Worm (Caenorhabditis elegans): ENCODE results near the gene Y42H9AR.5.
A peak's percentile ranks its signal among the peaks of the same experiment; 100 is the strongest.

Gene Y42H9AR.5

ce11 chrIV:8102231-8102630, at the start of gene Y42H9AR.5:
Gene Y42H9AR.5, plus strand, starts transcription at chrIV:8102531.
- no peak for TF ChIP-seq med-1 (GFP tag; optimal IDR thresholded peaks at IDR 0.05; ENCODE audit: insufficient read depth)
- TF ChIP-seq ztf-23 (GFP tag; IDR thresholded peaks at IDR 0.05) = no peak
- no peak for TF ChIP-seq cog-1 (tag; optimal IDR thresholded peaks at IDR 0.05)
- no peak for TF ChIP-seq flt-1 (GFP tag; IDR thresholded peaks at IDR 0.05)
- TF ChIP-seq ref-1 (GFP tag; conservative IDR thresholded peaks at IDR 0.05) = no peak
- TF ChIP-seq ztf-29 (GFP tag; IDR thresholded peaks at IDR 0.05) = no peak

DNA sequence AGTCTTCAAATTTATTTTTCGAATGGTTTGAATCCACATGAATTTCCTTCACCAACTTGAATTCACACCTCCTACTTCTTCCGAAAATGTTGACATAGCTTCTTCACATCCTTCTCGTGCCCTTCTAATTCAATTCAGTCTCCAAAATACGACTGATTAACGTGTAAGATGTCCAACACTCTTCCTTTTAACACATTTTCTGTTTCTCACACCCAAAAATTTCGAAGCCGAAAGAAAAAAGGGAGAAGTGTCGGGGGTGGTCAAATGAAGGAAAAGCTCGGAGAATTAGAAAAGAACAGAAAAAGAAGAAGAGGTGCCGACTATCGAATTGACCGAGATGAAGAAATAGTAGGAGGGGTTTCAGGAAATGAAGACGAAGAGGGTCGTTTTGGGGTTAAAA, 49.6 kb upstream of the Y42H9AR.5 start:
- TF ChIP-seq ztf-29 (GFP tag; IDR thresholded peaks at IDR 0.05) (no peak), med-1 (GFP tag; optimal IDR thresholded peaks at IDR 0.05; ENCODE audit: insufficient read depth) (no peak), T22C8.4 (GFP tag; IDR thresholded peaks at IDR 0.05) (no peak), tab-1 (GFP tag; IDR thresholded peaks at IDR 0.05) (no peak), ztf-23 (GFP tag; IDR thresholded peaks at IDR 0.05) (no peak), klf-2 (GFP tag; conservative IDR thresholded peaks at IDR 0.05) (no peak), cog-1 (tag; optimal IDR thresholded peaks at IDR 0.05) (no peak), ref-1 (GFP tag; conservative IDR thresholded peaks at IDR 0.05) (no peak), flt-1 (GFP tag; IDR thresholded peaks at IDR 0.05) (no peak)

DNA sequence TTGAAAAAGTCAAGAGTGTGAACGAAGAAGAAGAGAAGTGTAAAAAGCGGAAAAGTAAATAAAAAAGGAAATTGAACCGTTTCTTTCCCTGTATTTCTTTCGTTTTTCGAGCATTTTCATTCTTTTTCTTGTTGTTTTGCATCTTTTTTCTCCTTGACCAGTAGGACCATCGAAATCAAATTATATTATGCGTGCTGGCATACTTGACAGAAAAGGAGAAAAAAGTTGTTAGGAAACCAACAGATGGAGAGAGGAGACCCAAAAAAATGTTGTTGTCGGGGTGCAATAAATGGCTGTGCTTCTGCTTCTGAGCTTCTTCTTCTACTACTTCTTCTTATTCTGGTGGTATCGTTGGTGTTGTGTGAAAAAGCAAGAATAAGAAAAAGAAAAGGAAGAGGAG, 48.4 kb upstream of the Y42H9AR.5 start:
- TF ChIP-seq cog-1 (tag; optimal IDR thresholded peaks at IDR 0.05) (no peak), med-1 (GFP tag; optimal IDR thresholded peaks at IDR 0.05; ENCODE audit: insufficient read depth) (no peak), ref-1 (GFP tag; conservative IDR thresholded peaks at IDR 0.05) (no peak)

DNA sequence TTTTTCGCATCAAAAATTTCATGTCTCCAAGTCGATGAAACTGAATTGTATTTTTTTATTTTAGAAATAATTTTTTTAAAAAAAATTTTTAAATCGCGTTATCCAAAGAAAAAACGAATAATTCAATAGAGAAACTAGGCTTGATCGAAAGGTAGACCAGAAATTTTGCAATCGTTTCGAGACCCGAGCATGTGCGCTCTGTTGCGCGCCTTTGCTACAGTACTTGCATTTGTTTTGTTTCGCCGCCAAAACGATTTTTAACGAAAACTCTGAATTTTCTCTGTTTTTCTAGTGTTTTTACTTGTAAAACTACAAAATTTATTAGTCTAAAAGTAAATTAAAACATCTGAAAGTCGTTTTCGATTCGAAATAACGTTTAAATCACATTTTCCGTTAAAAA, 41.1 kb upstream of the Y42H9AR.5 start:
- TF ChIP-seq ztf-29 (GFP tag; IDR thresholded peaks at IDR 0.05) (no peak), flt-1 (GFP tag; IDR thresholded peaks at IDR 0.05) (no peak), ref-1 (GFP tag; conservative IDR thresholded peaks at IDR 0.05) (no peak), T22C8.4 (GFP tag; IDR thresholded peaks at IDR 0.05) (no peak), med-1 (GFP tag; optimal IDR thresholded peaks at IDR 0.05; ENCODE audit: insufficient read depth) (no peak), tab-1 (GFP tag; IDR thresholded peaks at IDR 0.05) (no peak), cog-1 (tag; optimal IDR thresholded peaks at IDR 0.05) (no peak), klf-2 (GFP tag; conservative IDR thresholded peaks at IDR 0.05) (no peak), ztf-23 (GFP tag; IDR thresholded peaks at IDR 0.05) (no peak)

ce11 chrIV:8062359-8062758, 40.0 kb upstream of the Y42H9AR.5 start, which contains the start of gene sax-7:
Gene sax-7, plus strand, starts transcription at chrIV:8062659.
- TF ChIP-seq cog-1 (tag; optimal IDR thresholded peaks at IDR 0.05) = no peak
- TF ChIP-seq tab-1 (GFP tag; IDR thresholded peaks at IDR 0.05) = no peak
- TF ChIP-seq flt-1 (GFP tag; IDR thresholded peaks at IDR 0.05) = no peak
- no peak for TF ChIP-seq ztf-23 (GFP tag; IDR thresholded peaks at IDR 0.05)
- no peak for TF ChIP-seq med-1 (GFP tag; optimal IDR thresholded peaks at IDR 0.05; ENCODE audit: insufficient read depth)
- TF ChIP-seq T22C8.4 (GFP tag; IDR thresholded peaks at IDR 0.05) = no peak
- no peak for TF ChIP-seq klf-2 (GFP tag; conservative IDR thresholded peaks at IDR 0.05)
- TF ChIP-seq ref-1 (GFP tag; conservative IDR thresholded peaks at IDR 0.05) = no peak
- TF ChIP-seq ztf-29 (GFP tag; IDR thresholded peaks at IDR 0.05) = no peak

ce11 chrIV:8066598-8066997, 35.7 kb upstream of the Y42H9AR.5 start:
- peak; percentile 26; the same call in 1 of the 2 replicates for TF ChIP-seq tab-1 (GFP tag; IDR thresholded peaks at IDR 0.05)
- TF ChIP-seq ztf-23 (GFP tag; IDR thresholded peaks at IDR 0.05) = no peak
- 0 out of 2 replicates have a peak, but pooled peaks have one; percentile 20 for TF ChIP-seq flt-1 (GFP tag; IDR thresholded peaks at IDR 0.05)
- no peak for TF ChIP-seq cog-1 (tag; optimal IDR thresholded peaks at IDR 0.05)
- TF ChIP-seq klf-2 (GFP tag; conservative IDR thresholded peaks at IDR 0.05) = no peak
- TF ChIP-seq ref-1 (GFP tag; conservative IDR thresholded peaks at IDR 0.05) = no peak

ce11 chrIV:8067745-8068144, 34.6 kb upstream of the Y42H9AR.5 start:
- no peak for TF ChIP-seq ztf-23 (GFP tag; IDR thresholded peaks at IDR 0.05)
- no peak for TF ChIP-seq flt-1 (GFP tag; IDR thresholded peaks at IDR 0.05)
- no peak for TF ChIP-seq tab-1 (GFP tag; IDR thresholded peaks at IDR 0.05)
- no peak for TF ChIP-seq ref-1 (GFP tag; conservative IDR thresholded peaks at IDR 0.05)
- no peak for TF ChIP-seq klf-2 (GFP tag; conservative IDR thresholded peaks at IDR 0.05)
- no peak for TF ChIP-seq cog-1 (tag; optimal IDR thresholded peaks at IDR 0.05)
- no peak for TF ChIP-seq ztf-29 (GFP tag; IDR thresholded peaks at IDR 0.05)
- TF ChIP-seq med-1 (GFP tag; optimal IDR thresholded peaks at IDR 0.05; ENCODE audit: insufficient read depth) = no peak

DNA sequence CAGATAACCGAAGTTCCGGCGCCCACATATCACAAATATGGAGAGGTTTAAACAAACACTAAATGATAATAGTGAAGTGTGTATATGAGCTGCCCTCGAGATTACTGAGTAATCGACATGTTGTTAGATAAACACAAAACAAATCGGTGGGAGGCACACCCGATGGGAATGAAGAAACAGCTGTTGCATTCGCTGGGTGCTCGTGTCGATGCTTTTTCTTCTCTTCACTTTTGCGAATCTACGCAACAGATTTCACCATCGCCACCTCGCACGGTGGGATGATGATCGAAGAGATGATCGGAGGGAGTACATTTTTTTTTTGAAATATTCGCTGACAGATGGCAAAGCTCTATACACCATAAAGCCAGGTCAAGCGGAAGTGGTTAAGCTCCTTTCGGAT, 34.1 kb upstream of the Y42H9AR.5 start:
- TF ChIP-seq cog-1 (tag; optimal IDR thresholded peaks at IDR 0.05) (no peak), T22C8.4 (GFP tag; IDR thresholded peaks at IDR 0.05) (no peak), ztf-23 (GFP tag; IDR thresholded peaks at IDR 0.05) (no peak), flt-1 (GFP tag; IDR thresholded peaks at IDR 0.05) (no peak), ztf-29 (GFP tag; IDR thresholded peaks at IDR 0.05) (no peak), ref-1 (GFP tag; conservative IDR thresholded peaks at IDR 0.05) (no peak), tab-1 (GFP tag; IDR thresholded peaks at IDR 0.05) (no peak), med-1 (GFP tag; optimal IDR thresholded peaks at IDR 0.05; ENCODE audit: insufficient read depth) (no peak), klf-2 (GFP tag; conservative IDR thresholded peaks at IDR 0.05) (no peak)

ce11 chrIV:8069104-8069503, 33.2 kb upstream of the Y42H9AR.5 start:
- TF ChIP-seq flt-1 (GFP tag; IDR thresholded peaks at IDR 0.05) = no peak
- TF ChIP-seq ztf-23 (GFP tag; IDR thresholded peaks at IDR 0.05) = no peak
- TF ChIP-seq klf-2 (GFP tag; conservative IDR thresholded peaks at IDR 0.05) = no peak
- no peak for TF ChIP-seq ztf-29 (GFP tag; IDR thresholded peaks at IDR 0.05)
- TF ChIP-seq cog-1 (tag; optimal IDR thresholded peaks at IDR 0.05) = no peak
- no peak for TF ChIP-seq med-1 (GFP tag; optimal IDR thresholded peaks at IDR 0.05; ENCODE audit: insufficient read depth)
- no peak for TF ChIP-seq tab-1 (GFP tag; IDR thresholded peaks at IDR 0.05)
- no peak for TF ChIP-seq T22C8.4 (GFP tag; IDR thresholded peaks at IDR 0.05)
- TF ChIP-seq ref-1 (GFP tag; conservative IDR thresholded peaks at IDR 0.05) = no peak

DNA sequence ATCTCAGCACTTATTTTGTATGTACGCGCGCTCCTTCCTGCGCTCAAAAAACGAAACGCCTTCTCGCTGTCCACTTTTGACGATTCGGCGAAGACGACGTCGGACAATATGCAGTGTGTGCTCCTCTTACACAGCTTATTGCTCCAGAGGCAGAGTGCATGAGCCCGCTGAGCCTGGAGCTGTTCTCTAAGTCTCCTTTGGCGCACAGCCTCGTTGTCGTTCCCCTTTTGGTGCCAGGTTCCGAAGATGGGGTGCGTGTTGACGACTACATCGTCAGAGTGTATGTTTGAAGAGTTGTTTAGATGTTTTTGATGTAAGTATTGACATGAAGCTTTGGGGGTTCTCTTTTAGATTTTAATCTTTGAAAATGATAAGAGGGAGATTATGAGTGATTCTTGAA, 32.0 kb upstream of the Y42H9AR.5 start:
- TF ChIP-seq flt-1 (GFP tag; IDR thresholded peaks at IDR 0.05) (no peak), ztf-29 (GFP tag; IDR thresholded peaks at IDR 0.05) (no peak), med-1 (GFP tag; optimal IDR thresholded peaks at IDR 0.05; ENCODE audit: insufficient read depth) (no peak), klf-2 (GFP tag; conservative IDR thresholded peaks at IDR 0.05) (no peak), ztf-23 (GFP tag; IDR thresholded peaks at IDR 0.05) (no peak), ref-1 (GFP tag; conservative IDR thresholded peaks at IDR 0.05) (0 out of 2 replicates have a peak, but pooled peaks have one; percentile 35), T22C8.4 (GFP tag; IDR thresholded peaks at IDR 0.05) (no peak)
